Fruit fly (Drosophila melanogaster): ENCODE results near the gene mri.

mri gene

dm6 chr3L:177938-178337 lies 22.0 kb upstream of the mri start (continued):
- TF ChIP-seq Dek (tag; optimal IDR thresholded peaks at IDR 0.05) (no peak), az2 (GFP tag; optimal IDR thresholded peaks at IDR 0.05) (no peak), Hsf (GFP tag; optimal IDR thresholded peaks at IDR 0.05) (no peak), gsb (GFP tag; IDR thresholded peaks at IDR 0.05) (no peak), Adf1 (GFP tag; IDR thresholded peaks at IDR 0.05) (no peak), CG4707 (GFP tag; optimal IDR thresholded peaks at IDR 0.05) (no peak), D19B (GFP tag; optimal IDR thresholded peaks at IDR 0.05) (no peak), CG12942 (GFP tag; optimal IDR thresholded peaks at IDR 0.05) (no peak), CG11696 (GFP tag; IDR thresholded peaks at IDR 0.05) (no peak), crp (GFP tag; optimal IDR thresholded peaks at IDR 0.05) (no peak), ato (GFP tag; IDR thresholded peaks at IDR 0.05; ENCODE audit: partially characterized antibody) (0 out of 2 replicates have a peak, but pooled peaks have one; percentile 37), BEAF-32 (GFP tag; optimal IDR thresholded peaks at IDR 0.05) (peak; percentile 40), CG15514 (GFP tag; optimal IDR thresholded peaks at IDR 0.05) (no peak), CG1529 (GFP tag; optimal IDR thresholded peaks at IDR 0.05) (no peak), CG4730 (GFP tag; IDR thresholded peaks at IDR 0.05) (no peak), CG34224 (GFP tag; IDR thresholded peaks at IDR 0.05; ENCODE audit: partially characterized antibody) (no peak), CG16813 (GFP tag; IDR thresholded peaks at IDR 0.05; ENCODE audit: partially characterized antibody) (0 out of 3 replicates have a peak, but pooled peaks have one; percentile 33), Ravus (GFP tag; IDR thresholded peaks at IDR 0.05) (no peak), CG17361 (GFP tag; IDR thresholded peaks at IDR 0.05) (no peak), esg (GFP tag; conservative IDR thresholded peaks at IDR 0.05) (no peak), Hr51 (GFP tag; optimal IDR thresholded peaks at IDR 0.05) (no peak), scrt (GFP tag; optimal IDR thresholded peaks at IDR 0.05) (no peak), CG2202 (tag; optimal IDR thresholded peaks at IDR 0.05) (no peak), sr (GFP tag; IDR thresholded peaks at IDR 0.05) (0 out of 3 replicates have a peak, but pooled peaks have one; percentile 10), nerfin-1 (tag; optimal IDR thresholded peaks at IDR 0.05) (no peak), Sry-β (GFP tag; optimal IDR thresholded peaks at IDR 0.05) (peak; percentile 67), CG15073 (GFP tag; optimal IDR thresholded peaks at IDR 0.05) (no peak), CG14710 (tag; optimal IDR thresholded peaks at IDR 0.05) (no peak), jumu (GFP tag; optimal IDR thresholded peaks at IDR 0.05) (no peak), CG10462 (GFP tag; optimal IDR thresholded peaks at IDR 0.05) (no peak), CG15269 (tag; optimal IDR thresholded peaks at IDR 0.05) (no peak), yki (optimal IDR thresholded peaks at IDR 0.05) (no peak), Blimp-1 (GFP tag; optimal IDR thresholded peaks at IDR 0.05) (no peak), gcm (GFP tag; optimal IDR thresholded peaks at IDR 0.05) (peak; percentile 29), Bteb2 (GFP tag; optimal IDR thresholded peaks at IDR 0.05) (no peak), Pdp1 (GFP tag; optimal IDR thresholded peaks at IDR 0.05) (no peak), CG32772 (GFP tag; IDR thresholded peaks at IDR 0.05) (no peak), Xbp1 (GFP tag; optimal IDR thresholded peaks at IDR 0.05) (no peak), CG7372 (GFP tag; IDR thresholded peaks at IDR 0.05) (no peak), CG11723 (GFP tag; optimal IDR thresholded peaks at IDR 0.05) (no peak), br (optimal IDR thresholded peaks at IDR 0.05) (no peak), ftz-f1 (GFP tag; optimal IDR thresholded peaks at IDR 0.05) (no peak), CG6272 (GFP tag; IDR thresholded peaks at IDR 0.05) (no peak), Hr39 (optimal IDR thresholded peaks at IDR 0.05) (no peak), Aef1 (GFP tag; IDR thresholded peaks at IDR 0.05) (no peak), CG12155 (GFP tag; optimal IDR thresholded peaks at IDR 0.05) (no peak), ken (GFP tag; IDR thresholded peaks at IDR 0.05) (0 out of 3 replicates have a peak, but pooled peaks have one; percentile 10), CG8359 (GFP tag; optimal IDR thresholded peaks at IDR 0.05; ENCODE audit: borderline replicate concordance) (no peak), pita (GFP tag; optimal IDR thresholded peaks at IDR 0.05) (no peak), Dip3 (GFP tag; optimal IDR thresholded peaks at IDR 0.05) (no peak), Dip2 (GFP tag; IDR thresholded peaks at IDR 0.05) (no peak), abd-A (tag; optimal IDR thresholded peaks at IDR 0.05) (no peak)

All from whole organism, embryonic.